Fruit fly (Drosophila melanogaster) whole organism, embryonic: Measurements from ENCODE around the gene Atg8b.

Experiments
- Atf-2 ChIP-seq: fragments of 200-800 bp; sonication (Bioruptor generic); optimal IDR thresholded peaks from 2 replicates; lab custom pipeline; 2016; ENCODE audit warnings: missing biosample characterization, missing genetic modification characterization
- B-H1 ChIP-seq: fragments of 200-800 bp; sonication (Bioruptor generic); IDR thresholded peaks from 3 replicates; pipeline ENCODE4 v1.3.6; 2022; ENCODE audit warnings: missing biosample characterization, missing genetic modification characterization
- CG10209 ChIP-seq: fragments of 200-800 bp; sonication (Bioruptor generic); optimal IDR thresholded peaks from 3 replicates; lab custom pipeline; 2017; ENCODE audit warnings: missing biosample characterization, mild to moderate bottlenecking, missing genetic modification characterization, missing genetic modification reagents
- CG10543 ChIP-seq: fragments of 200-800 bp; sonication (Bioruptor generic); optimal IDR thresholded peaks from 3 replicates; lab custom pipeline; 2017; ENCODE audit warnings: missing biosample characterization, mild to moderate bottlenecking, missing genetic modification characterization, moderate library complexity
- CG12391 ChIP-seq: fragments of 200-800 bp; sonication (Bioruptor generic); optimal IDR thresholded peaks from 3 replicates; lab custom pipeline; 2018; ENCODE audit warnings: missing biosample characterization, mild to moderate bottlenecking, missing genetic modification characterization, moderate library complexity
- CG13894 ChIP-seq: fragments of 200-800 bp; sonication (Bioruptor generic); optimal IDR thresholded peaks from 3 replicates; lab custom pipeline; 2018; ENCODE audit warnings: missing biosample characterization, mild to moderate bottlenecking, missing genetic modification characterization, moderate library complexity
- CG15696 ChIP-seq: fragments of 200-800 bp; sonication (Bioruptor generic); optimal IDR thresholded peaks from 2 replicates; lab custom pipeline; 2019; ENCODE audit warnings: missing biosample characterization, mild to moderate bottlenecking, missing genetic modification characterization, moderate library complexity
- CG17361 ChIP-seq: fragments of 200-800 bp; sonication (Bioruptor generic); IDR thresholded peaks from 3 replicates; pipeline ENCODE4 v1.3.6; 2022; ENCODE audit warnings: missing biosample characterization, missing genetic modification characterization
- CG17802 ChIP-seq: fragments of 200-800 bp; sonication (Bioruptor generic); optimal IDR thresholded peaks from 2 replicates; lab custom pipeline; 2018; ENCODE audit warnings: missing biosample characterization, mild to moderate bottlenecking, missing genetic modification characterization, moderate library complexity
- CG2120 ChIP-seq: fragments of 200-800 bp; sonication (Bioruptor generic); optimal IDR thresholded peaks from 3 replicates; lab custom pipeline; 2016; ENCODE audit warnings: missing biosample characterization, missing genetic modification characterization
- CG2889 ChIP-seq: fragments of 200-800 bp; sonication (Bioruptor generic); IDR thresholded peaks from 3 replicates; pipeline ENCODE4 v1.3.6; 2022; ENCODE audit warnings: missing biosample characterization, missing genetic modification characterization
- CG5180 ChIP-seq: fragments of 200-800 bp; sonication (Bioruptor generic); optimal IDR thresholded peaks from 3 replicates; lab custom pipeline; 2017; ENCODE audit warnings: missing biosample characterization, missing genetic modification characterization, mild to moderate bottlenecking, moderate library complexity, missing genetic modification reagents
- CG5245 ChIP-seq: fragments of 200-800 bp; sonication (Bioruptor generic); optimal IDR thresholded peaks from 3 replicates; lab custom pipeline; 2016; ENCODE audit warnings: missing biosample characterization, missing genetic modification characterization
- CG7745 ChIP-seq: fragments of 200-800 bp; sonication (Bioruptor generic); optimal IDR thresholded peaks from 2 replicates; lab custom pipeline; 2018; ENCODE audit warnings: missing biosample characterization, mild to moderate bottlenecking, missing genetic modification characterization, moderate library complexity
- CG8388 ChIP-seq: fragments of 200-800 bp; sonication (Bioruptor generic); optimal IDR thresholded peaks from 2 replicates; lab custom pipeline; 2019; ENCODE audit warnings: missing biosample characterization, mild to moderate bottlenecking, missing genetic modification characterization, moderate library complexity
- Camta ChIP-seq: fragments of 200-800 bp; sonication (Bioruptor generic); optimal IDR thresholded peaks from 2 replicates; lab custom pipeline; 2016; ENCODE audit warnings: missing biosample characterization, missing genetic modification characterization
- D ChIP-seq, 2 experiments: fragments of 200-800 bp in 1 of 2; fragments of >200 bp in 1 of 2; sonication (Bioruptor generic) in 1 of 2; optimal IDR thresholded peaks; 2 replicates in 1 of 2; 3 replicates in 1 of 2; lab custom pipeline; 2017; ENCODE audit warnings: mild to moderate bottlenecking in 1 of 2, missing biosample characterization in 1 of 2, missing genetic modification characterization in 1 of 2, missing genetic modification reagents in 1 of 2
- Dbx ChIP-seq: fragments of 200-800 bp; sonication (Bioruptor generic); IDR thresholded peaks from 3 replicates; pipeline ENCODE4 v1.3.6; 2022; ENCODE audit warnings: missing biosample characterization, missing genetic modification characterization
- Dfd ChIP-seq, 2 experiments: fragments of >200 bp; optimal IDR thresholded peaks; 2 replicates each; lab custom pipeline; 2017; ENCODE audit warnings: missing biosample characterization in 2 of 2, missing genetic modification characterization in 2 of 2
- Dip3 ChIP-seq: fragments of 200-800 bp; sonication (Bioruptor generic); optimal IDR thresholded peaks from 3 replicates; lab custom pipeline; 2016; ENCODE audit warnings: missing biosample characterization, missing genetic modification characterization
- Hey ChIP-seq: fragments of 200-800 bp; sonication (Bioruptor generic); optimal IDR thresholded peaks from 3 replicates; lab custom pipeline; 2018; ENCODE audit warnings: missing biosample characterization, mild to moderate bottlenecking, missing genetic modification characterization
- Kr ChIP-seq: fragments of 200-800 bp; sonication (Bioruptor generic); optimal IDR thresholded peaks from 2 replicates; lab custom pipeline; 2017; ENCODE audit warnings: missing biosample characterization, mild to moderate bottlenecking, missing genetic modification characterization
- Med ChIP-seq: fragments of 200-800 bp; sonication (Bioruptor generic); peaks from one replicate; lab custom pipeline; 2016; ENCODE audit warnings: missing biosample characterization, missing genetic modification characterization, mild to moderate bottlenecking, inconsistent platforms, moderate library complexity
- Mes4 ChIP-seq: fragments of 200-800 bp; sonication (Bioruptor generic); optimal IDR thresholded peaks from 2 replicates; lab custom pipeline; 2016; ENCODE audit warnings: missing biosample characterization, missing genetic modification characterization
- Mrtf ChIP-seq: fragments of 200-800 bp; sonication (Bioruptor generic); IDR thresholded peaks from 3 replicates; pipeline ENCODE4 v1.3.6; 2022; ENCODE audit warnings: missing biosample characterization, missing genetic modification characterization
- Myb ChIP-seq: fragments of 200-800 bp; sonication (Bioruptor generic); optimal IDR thresholded peaks from 2 replicates; lab custom pipeline; 2016; ENCODE audit warnings: missing biosample characterization, missing genetic modification characterization
- Neu2 ChIP-seq: fragments of 200-800 bp; sonication (Bioruptor generic); optimal IDR thresholded peaks from 3 replicates; lab custom pipeline; 2016; ENCODE audit warnings: missing biosample characterization, missing genetic modification characterization, borderline replicate concordance
- abd-A ChIP-seq: fragments of 200-800 bp; sonication (Bioruptor generic); optimal IDR thresholded peaks from 3 replicates; lab custom pipeline; 2019; ENCODE audit warnings: missing biosample characterization, mild to moderate bottlenecking, missing genetic modification characterization, moderate library complexity
- ato ChIP-seq: fragments of 200-800 bp; sonication (Bioruptor generic); IDR thresholded peaks from 2 replicates; pipeline ENCODE4 v1.3.6; 2022; ENCODE audit warnings: missing biosample characterization, missing genetic modification characterization; ENCODE audit not compliant: partially characterized antibody
- cg ChIP-seq: fragments of 200-800 bp; sonication (Bioruptor generic); optimal IDR thresholded peaks from 3 replicates; lab custom pipeline; 2019; ENCODE audit warnings: missing biosample characterization, mild to moderate bottlenecking, missing genetic modification characterization, moderate library complexity
- chinmo ChIP-seq: fragments of 200-800 bp; sonication (Bioruptor generic); IDR thresholded peaks from 4 replicates; pipeline ENCODE4 v1.3.6; 2022; ENCODE audit warnings: missing biosample characterization, missing genetic modification characterization; ENCODE audit not compliant: partially characterized antibody
- ci ChIP-seq: fragments of 200-800 bp; sonication (Bioruptor generic); IDR thresholded peaks from 3 replicates; pipeline ENCODE4 v1.3.6; 2022; ENCODE audit warnings: missing biosample characterization, missing genetic modification characterization
- crol ChIP-seq: fragments of 200-800 bp; sonication (Bioruptor generic); IDR thresholded peaks from 2 replicates; pipeline ENCODE4 v1.3.6; 2022; ENCODE audit warnings: missing biosample characterization, missing genetic modification characterization
- exex ChIP-seq: fragments of 200-800 bp; sonication (Bioruptor generic); optimal IDR thresholded peaks from 4 replicates; lab custom pipeline; 2018; ENCODE audit warnings: missing biosample characterization, mild to moderate bottlenecking, missing genetic modification characterization, moderate library complexity
- ham ChIP-seq: fragments of 200-800 bp; sonication (Bioruptor generic); IDR thresholded peaks from 2 replicates; pipeline ENCODE4 v1.3.6; 2022; ENCODE audit warnings: missing biosample characterization, missing genetic modification characterization
- ken ChIP-seq: fragments of 200-800 bp; sonication (Bioruptor generic); IDR thresholded peaks from 3 replicates; pipeline ENCODE4 v1.3.6; 2022; ENCODE audit warnings: missing biosample characterization, missing genetic modification characterization
- kni ChIP-seq: fragments of 200-800 bp; sonication (Bioruptor generic); optimal IDR thresholded peaks from 3 replicates; lab custom pipeline; 2017; ENCODE audit warnings: mild to moderate bottlenecking, missing biosample characterization, missing genetic modification reagents, missing genetic modification characterization
- mirr ChIP-seq: fragments of 200-800 bp; sonication (Bioruptor generic); optimal IDR thresholded peaks from 3 replicates; lab custom pipeline; 2018; ENCODE audit warnings: missing biosample characterization, mild to moderate bottlenecking, missing genetic modification characterization
- nom ChIP-seq: fragments of 200-800 bp; sonication (Bioruptor generic); optimal IDR thresholded peaks from 2 replicates; lab custom pipeline; 2017; ENCODE audit warnings: missing biosample characterization, missing genetic modification characterization, mild to moderate bottlenecking, moderate library complexity, missing genetic modification reagents
- oc ChIP-seq: fragments of 200-800 bp; sonication (Bioruptor generic); optimal IDR thresholded peaks from 2 replicates; lab custom pipeline; 2018; ENCODE audit warnings: missing biosample characterization, mild to moderate bottlenecking, missing genetic modification characterization, moderate library complexity
- pfk ChIP-seq: fragments of 200-800 bp; sonication (Bioruptor generic); optimal IDR thresholded peaks from 2 replicates; lab custom pipeline; 2018; ENCODE audit warnings: missing biosample characterization, mild to moderate bottlenecking, missing genetic modification characterization, moderate library complexity
- pros ChIP-seq: fragments of 200-800 bp; sonication (Bioruptor generic); optimal IDR thresholded peaks from 3 replicates; lab custom pipeline; 2019; ENCODE audit warnings: missing biosample characterization, mild to moderate bottlenecking, missing genetic modification characterization, moderate library complexity
- sd ChIP-seq: fragments of 200-800 bp; sonication (Bioruptor generic); optimal IDR thresholded peaks from 3 replicates; lab custom pipeline; 2018; ENCODE audit warnings: missing biosample characterization, mild to moderate bottlenecking, missing genetic modification characterization, moderate library complexity
- sqz ChIP-seq: fragments of 200-800 bp; sonication (Bioruptor generic); optimal IDR thresholded peaks from 3 replicates; lab custom pipeline; 2018; ENCODE audit warnings: missing biosample characterization, mild to moderate bottlenecking, missing genetic modification characterization
- stc ChIP-seq: fragments of 200-800 bp; sonication (Bioruptor generic); IDR thresholded peaks from 2 replicates; pipeline ENCODE4 v1.3.6; 2022; ENCODE audit warnings: missing biosample characterization, missing genetic modification characterization
- tll ChIP-seq, 2 experiments: fragments of 200-800 bp in 1 of 2; fragments of >200 bp in 1 of 2; sonication (Bioruptor generic) in 1 of 2; optimal IDR thresholded peaks; 2 replicates each; lab custom pipeline; 2017 to 2019; ENCODE audit warnings: missing biosample characterization in 2 of 2, missing genetic modification characterization in 2 of 2, mild to moderate bottlenecking in 1 of 2, moderate library complexity in 1 of 2
- tx ChIP-seq: fragments of 200-800 bp; sonication (Bioruptor generic); optimal IDR thresholded peaks from 2 replicates; lab custom pipeline; 2016; ENCODE audit warnings: missing biosample characterization, missing genetic modification characterization
- zen2 ChIP-seq: fragments of 200-800 bp; sonication (Bioruptor generic); IDR thresholded peaks from 3 replicates; pipeline ENCODE4 v1.3.6; 2022; ENCODE audit warnings: missing biosample characterization, missing genetic modification characterization; ENCODE audit not compliant: partially characterized antibody

The Atg8b gene

dm6 chr3R:17710900-17711645 is 13.8 kb downstream of the Atg8b start:
- peak; percentile 89 for TF ChIP-seq crol (GFP tag; lab: Robert Waterston, UW)
- TF ChIP-seq CG5245 (GFP tag; lab: Kevin White, UChicago) = no peak
- peak; percentile 65 for TF ChIP-seq CG10543 (GFP tag; lab: Kevin White, UChicago)
- TF ChIP-seq Neu2 (GFP tag; lab: Kevin White, UChicago) = no peak
- no peak for TF ChIP-seq D (optimal IDR thresholded peaks at IDR 0.05; lab: Kevin White, UChicago)
- TF ChIP-seq D (GFP tag; optimal IDR thresholded peaks at IDR 0.05; lab: Kevin White, UChicago) = no peak
- peak in 1 of 2 experiments; percentile 63 for TF ChIP-seq tll (GFP tag; optimal IDR thresholded peaks at IDR 0.05; lab: Kevin White, UChicago)
- no peak for TF ChIP-seq ato (GFP tag; lab: Robert Waterston, UW)
- no peak for TF ChIP-seq Camta
- TF ChIP-seq CG17802 (tag; lab: Kevin White, UChicago) = no peak
- TF ChIP-seq mirr = no peak
- TF ChIP-seq Kr (GFP tag; lab: Kevin White, UChicago) = peak; percentile 48
- TF ChIP-seq Mrtf (GFP tag; lab: Robert Waterston, UW) = no peak
- TF ChIP-seq B-H1 (GFP tag; lab: Robert Waterston, UW) = no peak
- TF ChIP-seq chinmo (GFP tag; lab: Robert Waterston, UW) = 0 out of 4 replicates have a peak, but pooled peaks have one; percentile 52
- peak; percentile 26 for TF ChIP-seq sd (tag; lab: Kevin White, UChicago)
- peak; percentile 24; the same call in 1 of the 3 replicates for TF ChIP-seq ci (GFP tag; lab: Robert Waterston, UW)
- no peak for TF ChIP-seq CG12391
- TF ChIP-seq pros (GFP tag; lab: Kevin White, UChicago) = peak; percentile 92
- TF ChIP-seq CG10209 (GFP tag; lab: Kevin White, UChicago) = no peak
- TF ChIP-seq stc (GFP tag; lab: Robert Waterston, UW) = no peak
- no peak for TF ChIP-seq Dbx (GFP tag; lab: Robert Waterston, UW)
- no peak for TF ChIP-seq Dip3 (GFP tag; lab: Kevin White, UChicago)
- TF ChIP-seq pfk (GFP tag; lab: Kevin White, UChicago) = peak; percentile 82
- no peak for TF ChIP-seq tx (GFP tag; lab: Kevin White, UChicago)
- TF ChIP-seq exex = no peak
- TF ChIP-seq abd-A (tag; lab: Kevin White, UChicago) = peak; percentile 89
- peak; percentile 81 for TF ChIP-seq kni (GFP tag; lab: Kevin White, UChicago)
- TF ChIP-seq CG2889 = no peak
- TF ChIP-seq Med = peak; percentile 58
- no peak for TF ChIP-seq zen2 (GFP tag; lab: Robert Waterston, UW)
- no peak for TF ChIP-seq Mes4
- no peak for TF ChIP-seq Dfd (GFP tag; optimal IDR thresholded peaks at IDR 0.05; lab: Kevin White, UChicago)
- TF ChIP-seq CG13894 (tag; lab: Kevin White, UChicago) = peak; percentile 42
- TF ChIP-seq CG15696 = no peak
- no peak for TF ChIP-seq Atf-2 (GFP tag; lab: Kevin White, UChicago)
- peak; percentile 34 for TF ChIP-seq oc (tag; lab: Kevin White, UChicago)
- peak; percentile 80 for TF ChIP-seq cg (GFP tag; lab: Kevin White, UChicago)
- no peak for TF ChIP-seq CG8388 (GFP tag; lab: Kevin White, UChicago)
- TF ChIP-seq CG2120 (GFP tag; lab: Kevin White, UChicago) = no peak
- TF ChIP-seq Hey = peak; percentile 21
- no peak for TF ChIP-seq ken (GFP tag; lab: Robert Waterston, UW)
- no peak for TF ChIP-seq CG17361 (GFP tag; lab: Robert Waterston, UW)
- peak; percentile 84 for TF ChIP-seq sqz
- TF ChIP-seq CG5180 (GFP tag; lab: Kevin White, UChicago) = peak; percentile 88
- peak; percentile 75 for TF ChIP-seq nom (GFP tag; lab: Kevin White, UChicago)
- TF ChIP-seq CG7745 = peak; percentile 18
- no peak for TF ChIP-seq Myb (GFP tag; lab: Kevin White, UChicago)
- TF ChIP-seq ham (GFP tag; lab: Robert Waterston, UW) = no peak
